Worm (Caenorhabditis elegans): ENCODE results near the gene T05A8.8.

DNA sequence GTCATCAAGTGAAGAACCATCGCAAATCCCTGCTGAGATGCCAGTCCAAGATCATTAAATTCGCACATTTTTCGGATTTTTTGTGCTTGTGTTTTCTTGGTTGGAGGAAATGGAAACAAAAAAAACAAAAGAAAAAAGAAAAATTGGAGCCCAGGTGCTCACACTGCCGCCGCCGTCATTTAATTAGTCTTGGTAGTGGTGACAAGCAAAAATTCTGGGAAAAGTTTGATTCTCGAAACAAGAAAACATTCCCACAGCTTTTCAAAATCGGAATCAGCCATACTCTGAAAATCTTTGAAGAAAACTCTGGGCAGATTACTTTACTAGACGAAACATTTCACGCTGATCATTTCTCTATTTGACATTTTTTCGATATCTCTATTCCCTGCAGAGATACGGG is 31.3 kb upstream of the T05A8.8 start, which contains the start of gene srh-128:
- no peak for TF ChIP-seq attf-3 (GFP tag; conservative IDR thresholded peaks at IDR 0.05)
- no peak for TF ChIP-seq efl-1 (GFP tag; optimal IDR thresholded peaks at IDR 0.05)
- TF ChIP-seq F57C9.4 (tag; optimal IDR thresholded peaks at IDR 0.05), result no peak
- TF ChIP-seq F33H1.4 (GFP tag; IDR thresholded peaks at IDR 0.05), result no peak
- TF ChIP-seq tbp1 (GFP tag; optimal IDR thresholded peaks at IDR 0.05), result no peak
- no peak for TF ChIP-seq snpc-4 (GFP tag; optimal IDR thresholded peaks at IDR 0.05)
- no peak for TF ChIP-seq snpc-4 (tag; optimal IDR thresholded peaks at IDR 0.05)
- no peak for TF ChIP-seq sdz-38 (tag; optimal IDR thresholded peaks at IDR 0.05)
- no peak for TF ChIP-seq C17E4.6 (GFP tag; IDR thresholded peaks at IDR 0.05)
- TF ChIP-seq hmg-1.2 (GFP tag; IDR thresholded peaks at IDR 0.05), result no peak
- no peak for TF ChIP-seq F57A8.1 (GFP tag; optimal IDR thresholded peaks at IDR 0.05)
- TF ChIP-seq nhr-90 (tag; optimal IDR thresholded peaks at IDR 0.05), result no peak
- no peak for TF ChIP-seq nfya-1 (tag; optimal IDR thresholded peaks at IDR 0.05; ENCODE audit: borderline replicate concordance, insufficient read depth)
- no peak for TF ChIP-seq lin-35 (GFP tag; optimal IDR thresholded peaks at IDR 0.05)

Measured in whole organism, young adult.